Fruit fly (Drosophila melanogaster): Measurements from ENCODE around the gene CG13895.

The CG13895 gene

DNA sequence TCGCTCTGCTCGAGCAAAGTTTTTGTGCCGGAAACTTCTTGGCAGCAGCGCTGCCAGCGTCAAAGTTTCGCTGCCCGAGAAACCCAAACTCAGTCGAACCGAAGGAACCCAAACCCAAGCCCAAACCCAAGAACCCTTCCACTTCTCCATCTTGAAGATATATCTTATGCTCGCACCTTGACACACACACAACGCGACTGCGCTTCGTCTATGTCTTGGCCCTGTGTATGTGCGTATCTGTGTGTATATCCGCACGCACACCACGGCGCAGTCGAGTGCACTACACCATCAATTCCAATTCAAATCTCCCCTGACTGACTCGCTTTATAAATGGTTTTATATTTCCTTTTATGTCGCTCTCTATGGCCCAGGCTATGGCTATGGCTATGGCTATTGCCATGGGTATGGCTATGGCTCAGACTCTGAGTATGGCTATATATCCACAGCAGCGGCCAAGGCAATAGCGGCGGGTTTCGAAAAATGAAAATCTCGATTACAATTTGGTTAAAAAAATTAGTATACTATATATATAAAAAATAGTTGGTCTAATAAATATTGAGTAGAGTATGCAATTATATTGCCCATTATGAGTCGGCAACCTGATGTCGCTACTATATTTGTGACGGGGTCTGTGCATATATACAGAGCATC lies 11.5 kb downstream of the CG13895 start (continued):
- TF ChIP-seq CG5245 (GFP tag; optimal IDR thresholded peaks at IDR 0.05), result peak; percentile 94
- peak; percentile 80 for TF ChIP-seq CG17802 (tag; optimal IDR thresholded peaks at IDR 0.05)
- no peak for TF ChIP-seq maf-S (GFP tag; optimal IDR thresholded peaks at IDR 0.05)
- TF ChIP-seq Neu2 (GFP tag; optimal IDR thresholded peaks at IDR 0.05; ENCODE audit: borderline replicate concordance), result no peak
- TF ChIP-seq CG11398 (GFP tag; optimal IDR thresholded peaks at IDR 0.05), result peak; percentile 47
- peak; percentile 79 for TF ChIP-seq ham (GFP tag; IDR thresholded peaks at IDR 0.05)
- peak; percentile 98 for TF ChIP-seq CG17359 (tag; optimal IDR thresholded peaks at IDR 0.05)
- peak; percentile 93 for TF ChIP-seq Rx (GFP tag; IDR thresholded peaks at IDR 0.05)
- TF ChIP-seq CG2875 (GFP tag; optimal IDR thresholded peaks at IDR 0.05), result peak; percentile 97
- peak; percentile 87 for TF ChIP-seq Mad (GFP tag; optimal IDR thresholded peaks at IDR 0.05)
- TF ChIP-seq Aef1 (GFP tag; IDR thresholded peaks at IDR 0.05), result peak; percentile 93

dm6 chr3L:695510-695909 lies 12.5 kb downstream of the CG13895 start:
- TF ChIP-seq Vsx1 (GFP tag; optimal IDR thresholded peaks at IDR 0.05) (no peak), CG15696 (tag; optimal IDR thresholded peaks at IDR 0.05) (no peak), ac (GFP tag; optimal IDR thresholded peaks at IDR 0.05) (no peak), bowl (GFP tag; IDR thresholded peaks at IDR 0.05) (no peak), CG8290 (GFP tag; optimal IDR thresholded peaks at IDR 0.05) (peak; percentile 80), CG8290 (tag; optimal IDR thresholded peaks at IDR 0.05) (no peak), vvl (GFP tag; IDR thresholded peaks at IDR 0.05) (0 out of 2 replicates have a peak, but pooled peaks have one; percentile 11), CG13894 (tag; optimal IDR thresholded peaks at IDR 0.05) (peak; percentile 100), sd (tag; optimal IDR thresholded peaks at IDR 0.05) (no peak), Oli (tag; optimal IDR thresholded peaks at IDR 0.05) (no peak), CG2199 (GFP tag; IDR thresholded peaks at IDR 0.05) (peak; percentile 81; the same call in 2 of the 3 replicates), Sox100B (GFP tag; optimal IDR thresholded peaks at IDR 0.05) (no peak), CG32767 (GFP tag; IDR thresholded peaks at IDR 0.05) (no peak), sr (GFP tag; IDR thresholded peaks at IDR 0.05) (peak; percentile 55; the same call in 2 of the 3 replicates), phol (tag; optimal IDR thresholded peaks at IDR 0.05) (no peak), chif (GFP tag; optimal IDR thresholded peaks at IDR 0.05) (no peak), Gug (GFP tag; IDR thresholded peaks at IDR 0.05) (no peak), Nf-YB (GFP tag; optimal IDR thresholded peaks at IDR 0.05) (no peak), bbx (GFP tag; IDR thresholded peaks at IDR 0.05; ENCODE audit: partially characterized antibody) (no peak), CG6791 (GFP tag; IDR thresholded peaks at IDR 0.05; ENCODE audit: partially characterized antibody) (peak; percentile 54; the same call in 1 of the 3 replicates), CG6272 (GFP tag; IDR thresholded peaks at IDR 0.05) (no peak), CG6689 (GFP tag; IDR thresholded peaks at IDR 0.05) (no peak), CG12155 (GFP tag; optimal IDR thresholded peaks at IDR 0.05) (no peak), emc (GFP tag; optimal IDR thresholded peaks at IDR 0.05) (no peak), crc (GFP tag; optimal IDR thresholded peaks at IDR 0.05) (no peak), zf30C (GFP tag; optimal IDR thresholded peaks at IDR 0.05) (no peak), CG17328 (GFP tag; IDR thresholded peaks at IDR 0.05) (0 out of 2 replicates have a peak, but pooled peaks have one; percentile 16)

dm6 chr3L:692699-693098 lies 15.3 kb downstream of the CG13895 start, which contains the start of gene Vti1a:
Gene Vti1a, minus strand, starts transcription at chr3L:692919.
- TF ChIP-seq CG2202 (tag; optimal IDR thresholded peaks at IDR 0.05) (no peak), cas (GFP tag; IDR thresholded peaks at IDR 0.05) (no peak), kni (GFP tag; optimal IDR thresholded peaks at IDR 0.05) (no peak), twi (tag; optimal IDR thresholded peaks at IDR 0.05) (no peak), jing (GFP tag; optimal IDR thresholded peaks at IDR 0.05) (no peak), onecut (GFP tag; IDR thresholded peaks at IDR 0.05) (peak; percentile 31; the same call in 1 of the 2 replicates), CG42726 (GFP tag; IDR thresholded peaks at IDR 0.05; ENCODE audit: partially characterized antibody) (no peak), sens (GFP tag) (no peak), unc-4 (GFP tag; IDR thresholded peaks at IDR 0.05; ENCODE audit: partially characterized antibody) (0 out of 2 replicates have a peak, but pooled peaks have one; percentile 46), ara (GFP tag; IDR thresholded peaks at IDR 0.05) (no peak), CG4282 (GFP tag; optimal IDR thresholded peaks at IDR 0.05) (no peak), pb (GFP tag; optimal IDR thresholded peaks at IDR 0.05) (no peak), CG16813 (GFP tag; IDR thresholded peaks at IDR 0.05; ENCODE audit: partially characterized antibody) (0 out of 3 replicates have a peak, but pooled peaks have one; percentile 31)

Measured in whole organism, embryonic.